Worm (Caenorhabditis elegans): ENCODE measurements around the gene fbxa-84.

The fbxa-84 gene

ce11 chrV:15175459-15175858, 6.8 kb upstream of the fbxa-84 start, which contains the start of gene clec-47:
Gene clec-47 (plus strand): TSS chrV:15175759.
- TF ChIP-seq unc-98 (GFP tag; IDR thresholded peaks at IDR 0.05) = no peak
- no peak for TF ChIP-seq ceh-82 (tag; optimal IDR thresholded peaks at IDR 0.05)
- no peak for TF ChIP-seq nhr-20 (tag; optimal IDR thresholded peaks at IDR 0.05)
- TF ChIP-seq sptf-1 (tag; optimal IDR thresholded peaks at IDR 0.05) = no peak
- no peak for TF ChIP-seq fos-1 (tag; optimal IDR thresholded peaks at IDR 0.05)
- TF ChIP-seq pag-3 (tag; optimal IDR thresholded peaks at IDR 0.05; ENCODE audit: borderline replicate concordance, insufficient read depth) = no peak
- no peak for TF ChIP-seq ztf-11 (tag; optimal IDR thresholded peaks at IDR 0.05)

DNA sequence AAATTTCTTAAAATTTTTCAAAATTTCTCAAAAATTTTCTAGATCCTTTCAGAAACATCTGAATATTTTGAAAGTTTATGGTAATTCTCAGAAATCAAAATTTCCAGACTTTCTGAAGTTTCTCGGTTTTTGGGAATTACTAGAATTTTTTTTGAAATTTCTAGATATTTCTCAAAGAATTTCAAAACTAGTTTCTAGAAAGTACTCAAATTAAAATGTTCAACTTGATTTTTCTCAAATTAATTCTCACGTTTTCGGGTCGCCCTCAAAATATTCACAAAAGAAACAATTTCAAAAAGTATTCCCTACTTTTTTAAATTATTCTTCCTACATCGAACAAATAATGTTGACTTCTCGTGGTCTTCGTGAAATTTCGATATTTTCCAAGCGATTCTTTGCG, 2.5 kb upstream of the fbxa-84 start, which contains the start of gene T09F5.10:
Gene T09F5.10, plus strand, starts transcription at position 301 of the 400 bp plus-strand sequence.
- TF ChIP-seq ama-1 (optimal IDR thresholded peaks at IDR 0.05) (no peak), mep-1 (tag; optimal IDR thresholded peaks at IDR 0.05) (no peak), dpl-1 (GFP tag; optimal IDR thresholded peaks at IDR 0.05) (no peak), alr-1 (tag; optimal IDR thresholded peaks at IDR 0.05; ENCODE audit: borderline replicate concordance) (no peak), elt-2 (tag; optimal IDR thresholded peaks at IDR 0.05) (no peak), hpl-2 (GFP tag; optimal IDR thresholded peaks at IDR 0.05) (no peak), blmp-1 (tag; optimal IDR thresholded peaks at IDR 0.05) (no peak), ces-1 (GFP tag; optimal IDR thresholded peaks at IDR 0.05) (no peak), hlh-4 (tag; optimal IDR thresholded peaks at IDR 0.05) (no peak), unc-30 (tag; optimal IDR thresholded peaks at IDR 0.05) (no peak), nhr-19 (GFP tag; conservative IDR thresholded peaks at IDR 0.05) (no peak)

DNA sequence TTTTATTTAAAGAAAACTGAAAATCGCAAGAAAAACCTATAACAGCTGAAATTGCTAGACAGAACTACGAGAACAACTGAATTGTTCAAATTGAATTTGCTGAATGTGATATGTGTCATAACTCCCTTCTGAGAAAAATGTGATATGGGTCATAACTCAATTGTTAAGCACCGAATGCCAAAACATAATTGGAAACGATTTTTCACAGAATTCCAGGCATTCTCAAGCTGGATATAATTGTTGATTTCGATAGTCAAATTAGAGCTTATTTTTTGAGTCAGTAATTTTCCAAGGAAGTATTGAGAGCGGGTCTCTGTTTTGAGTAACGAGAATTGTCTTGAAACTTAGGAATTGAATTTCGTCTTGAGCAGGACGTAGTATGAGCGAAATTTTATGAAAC, 341 bp upstream of the fbxa-84 start:
- no peak for TF ChIP-seq C16A3.4 (tag; optimal IDR thresholded peaks at IDR 0.05)
- TF ChIP-seq hlh-4 (tag; optimal IDR thresholded peaks at IDR 0.05) = peak; percentile 54
- peak; percentile 58 for TF ChIP-seq fkh-8 (tag; optimal IDR thresholded peaks at IDR 0.05)
- TF ChIP-seq nhr-84 (tag; optimal IDR thresholded peaks at IDR 0.05) = no peak
- peak; percentile 62 for TF ChIP-seq nhr-47 (tag; optimal IDR thresholded peaks at IDR 0.05)
- peak; percentile 13 for TF ChIP-seq nhr-11 (tag; optimal IDR thresholded peaks at IDR 0.05)
- peak; percentile 59 for TF ChIP-seq nhr-71 (tag; optimal IDR thresholded peaks at IDR 0.05)

ce11 chrV:15184097-15185040, 2.1 kb downstream of the fbxa-84 start, which contains the start of gene Y75B12B.1:
Gene Y75B12B.1 (plus strand): TSS chrV:15184699.
- TF ChIP-seq unc-98 (GFP tag; IDR thresholded peaks at IDR 0.05) (no peak), efl-1 (optimal IDR thresholded peaks at IDR 0.05) (no peak), efl-1 (GFP tag; optimal IDR thresholded peaks at IDR 0.05 in 1 of 2) (peak in 1 of 2 experiments; percentile 90), fos-1 (tag; optimal IDR thresholded peaks at IDR 0.05) (no peak)

DNA sequence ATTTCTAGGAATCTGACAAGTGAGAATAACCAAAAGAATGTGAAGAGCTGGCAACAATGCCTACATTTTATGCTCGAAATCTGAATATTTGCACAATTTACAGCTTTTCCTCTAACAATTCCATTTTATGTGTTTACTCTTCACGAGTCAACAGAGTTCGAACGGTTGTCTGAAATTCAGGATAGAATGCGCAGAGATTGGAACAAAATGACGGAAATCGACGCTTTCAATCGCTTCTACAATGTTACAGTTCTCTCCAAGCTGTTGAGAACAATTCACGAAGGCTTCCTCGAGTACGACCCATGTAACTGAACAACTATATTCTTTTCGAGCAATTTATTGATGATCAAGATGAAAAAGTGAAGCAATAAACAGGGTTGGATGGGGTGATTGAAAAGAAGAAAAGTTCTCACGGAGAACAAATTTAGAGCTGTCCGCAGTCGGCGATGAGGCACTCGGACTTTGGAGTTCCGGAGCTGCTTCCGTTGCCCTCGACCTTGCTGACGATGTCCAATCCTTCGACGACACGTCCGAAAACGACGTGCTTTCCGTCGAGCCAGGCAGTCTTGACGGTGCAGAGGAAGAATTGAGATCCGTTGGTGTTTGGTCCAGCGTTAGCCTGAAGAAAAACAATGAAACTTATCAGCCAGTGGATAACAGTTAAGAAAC, 4.2 kb downstream of the fbxa-84 start, which contains the start of gene Y75B12B.3:
Gene Y75B12B.3, minus strand, starts transcription at position 21 of the 669 bp plus-strand sequence.
- TF ChIP-seq grh-1 (GFP tag; IDR thresholded peaks at IDR 0.05) (0 out of 2 replicates have a peak, but pooled peaks have one; percentile 15), nhr-85 (tag) (peak; percentile 51), pax-3 (tag; optimal IDR thresholded peaks at IDR 0.05) (peak; percentile 26), lin-13 (GFP tag; optimal IDR thresholded peaks at IDR 0.05) (no peak), isw-1 (GFP tag; IDR thresholded peaks at IDR 0.05) (no peak), nhr-19 (GFP tag; conservative IDR thresholded peaks at IDR 0.05) (no peak), aly-2 (tag; optimal IDR thresholded peaks at IDR 0.05) (peak; percentile 48), ama-1 (optimal IDR thresholded peaks at IDR 0.05) (peak; percentile 93), efl-1 (optimal IDR thresholded peaks at IDR 0.05) (no peak), efl-1 (GFP tag; optimal IDR thresholded peaks at IDR 0.05 in 1 of 2) (peak in 1 of 2 experiments; percentile 58), jun-1 (tag; optimal IDR thresholded peaks at IDR 0.05) (no peak)

All from whole organism, L1 larva.